Fruit fly (Drosophila melanogaster) S2 (cell line): Measurements from ENCODE around the gene brk.

Experiments
- CG8478 ChIP-seq: fragments of >200 bp; optimal IDR thresholded peaks from 2 replicates; lab custom pipeline; 2018
- CTCF ChIP-seq, 2 experiments: fragments of >200 bp; optimal IDR thresholded peaks; 2 replicates each; lab custom pipeline; 2018

DNA sequence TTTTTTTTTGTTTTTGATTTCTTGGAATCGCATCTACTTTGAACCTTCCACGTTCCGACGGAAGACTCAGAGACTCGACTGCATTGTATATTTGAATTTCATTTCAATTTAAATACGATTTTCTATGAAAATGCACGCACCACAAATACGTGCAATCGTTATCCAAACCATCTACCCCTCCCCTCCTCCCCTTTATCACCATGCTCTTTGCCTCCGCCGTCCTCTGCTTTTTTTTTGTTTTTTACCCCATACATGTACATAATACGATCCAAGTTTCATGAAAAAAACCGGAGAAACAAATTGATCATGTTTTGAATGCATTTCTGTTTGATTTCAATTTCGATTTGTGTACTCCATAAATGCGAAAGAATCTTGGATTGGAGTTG is 12.0 kb downstream of the brk start:
- no peak for TF ChIP-seq CG8478 (lab: Kevin White, UChicago)
- TF ChIP-seq CTCF (optimal IDR thresholded peaks at IDR 0.05; lab: Kevin White, UChicago) = no peak
